Fruit fly (Drosophila melanogaster) whole organism, embryonic: ENCODE measurements around the gene CG13306.

Experiments
- B-H2 ChIP-seq: fragments of 200-800 bp; sonication (Bioruptor generic); optimal IDR thresholded peaks from 2 replicates; lab custom pipeline; 2018; ENCODE audit warnings: missing biosample characterization, mild to moderate bottlenecking, missing genetic modification characterization
- CG10959 ChIP-seq: fragments of 200-800 bp; sonication (Bioruptor generic); IDR thresholded peaks from 2 replicates; pipeline ENCODE4 v1.3.6; 2022; ENCODE audit warnings: missing biosample characterization, missing genetic modification characterization
- CG11398 ChIP-seq: fragments of 200-800 bp; sonication (Bioruptor generic); optimal IDR thresholded peaks from 2 replicates; lab custom pipeline; 2016; ENCODE audit warnings: missing biosample characterization, missing genetic modification characterization
- CG11560 ChIP-seq: fragments of 200-800 bp; sonication (Bioruptor generic); IDR thresholded peaks from 3 replicates; pipeline ENCODE4 v1.3.6; 2022; ENCODE audit warnings: missing biosample characterization, missing genetic modification characterization
- CG12299 ChIP-seq: fragments of 200-800 bp; sonication (Bioruptor generic); optimal IDR thresholded peaks from 2 replicates; lab custom pipeline; 2018; ENCODE audit warnings: missing biosample characterization, mild to moderate bottlenecking, missing genetic modification characterization
- CG13775 ChIP-seq: fragments of 200-800 bp; sonication (Bioruptor generic); optimal IDR thresholded peaks from 3 replicates; lab custom pipeline; 2017; ENCODE audit warnings: missing biosample characterization, mild to moderate bottlenecking, missing genetic modification characterization
- CG15601 ChIP-seq: fragments of 200-800 bp; sonication (Bioruptor generic); optimal IDR thresholded peaks from 3 replicates; lab custom pipeline; 2019; ENCODE audit warnings: missing biosample characterization, mild to moderate bottlenecking, missing genetic modification characterization, moderate library complexity
- CG17802 ChIP-seq: fragments of 200-800 bp; sonication (Bioruptor generic); optimal IDR thresholded peaks from 2 replicates; lab custom pipeline; 2018; ENCODE audit warnings: missing biosample characterization, mild to moderate bottlenecking, missing genetic modification characterization, moderate library complexity
- CG17912 ChIP-seq: fragments of 200-800 bp; sonication (Bioruptor generic); optimal IDR thresholded peaks from 2 replicates; lab custom pipeline; 2018; ENCODE audit warnings: missing biosample characterization, mild to moderate bottlenecking, missing genetic modification characterization
- CG18011 ChIP-seq: fragments of 200-800 bp; sonication (Bioruptor generic); optimal IDR thresholded peaks from 2 replicates; lab custom pipeline; 2017; ENCODE audit warnings: missing biosample characterization, missing genetic modification characterization, mild to moderate bottlenecking, moderate library complexity, missing genotype
- CG2712 ChIP-seq: fragments of 200-800 bp; optimal IDR thresholded peaks from 3 replicates; lab custom pipeline; 2019; ENCODE audit warnings: missing biosample characterization, mild to moderate bottlenecking, missing genetic modification characterization, moderate library complexity
- CG2875 ChIP-seq: fragments of 200-800 bp; sonication (Bioruptor generic); optimal IDR thresholded peaks from 2 replicates; lab custom pipeline; 2017; ENCODE audit warnings: missing biosample characterization, mild to moderate bottlenecking, missing genetic modification characterization, missing genetic modification reagents
- CG30020 ChIP-seq: fragments of 200-800 bp; optimal IDR thresholded peaks from 2 replicates; lab custom pipeline; 2019; ENCODE audit warnings: missing biosample characterization, mild to moderate bottlenecking, missing genetic modification characterization, moderate library complexity
- CG32772 ChIP-seq: fragments of 200-800 bp; sonication (Bioruptor generic); IDR thresholded peaks from 2 replicates; pipeline ENCODE4 v1.3.6; 2022; ENCODE audit warnings: missing biosample characterization, missing genetic modification characterization
- CG34422 ChIP-seq: fragments of 200-800 bp; sonication (Bioruptor generic); IDR thresholded peaks from 3 replicates; pipeline ENCODE4 v1.3.6; 2022; ENCODE audit warnings: missing biosample characterization, missing genetic modification characterization
- CG3726 ChIP-seq: fragments of 200-800 bp; sonication (Bioruptor generic); IDR thresholded peaks from 3 replicates; pipeline ENCODE4, ENCODE4 v1.3.6; 2022; ENCODE audit warnings: missing biosample characterization, missing genetic modification characterization
- CG6175 ChIP-seq: fragments of 200-800 bp; sonication (Bioruptor generic); IDR thresholded peaks from 3 replicates; pipeline ENCODE4 v1.3.6; 2022; ENCODE audit warnings: missing biosample characterization, missing genetic modification characterization
- CG7372 ChIP-seq: fragments of 200-800 bp; sonication (Bioruptor generic); IDR thresholded peaks from 2 replicates; pipeline ENCODE4 v1.3.6; 2022; ENCODE audit warnings: missing biosample characterization, missing genetic modification characterization
- CG7786 ChIP-seq: fragments of 200-800 bp; sonication (Bioruptor generic); optimal IDR thresholded peaks from 2 replicates; lab custom pipeline; 2016; ENCODE audit warnings: missing biosample characterization, missing genetic modification characterization
- CG8281 ChIP-seq: fragments of 200-800 bp; sonication (Bioruptor generic); optimal IDR thresholded peaks from 2 replicates; lab custom pipeline; 2018; ENCODE audit warnings: missing biosample characterization, mild to moderate bottlenecking, missing genetic modification characterization, moderate library complexity
- CkIIα-i1 ChIP-seq: fragments of 200-800 bp; sonication (Bioruptor generic); IDR thresholded peaks from 2 replicates; pipeline ENCODE4 v1.3.6; 2022; ENCODE audit warnings: missing biosample characterization, missing genetic modification characterization
- D19B ChIP-seq: fragments of 200-800 bp; sonication (Bioruptor generic); optimal IDR thresholded peaks from 2 replicates; lab custom pipeline; 2017; ENCODE audit warnings: missing biosample characterization, mild to moderate bottlenecking, missing genetic modification characterization
- Dref ChIP-seq: fragments of 200-800 bp; sonication (Bioruptor generic); IDR thresholded peaks from 2 replicates; pipeline ENCODE4 v1.3.6; 2022; ENCODE audit warnings: missing biosample characterization, missing genetic modification characterization
- Drgx ChIP-seq: fragments of 200-800 bp; sonication (Bioruptor generic); IDR thresholded peaks from 2 replicates; pipeline ENCODE4 v1.3.6; 2022; ENCODE audit warnings: missing biosample characterization, missing genetic modification characterization
- H15 ChIP-seq: fragments of 200-800 bp; sonication (Bioruptor generic); IDR thresholded peaks from 3 replicates; pipeline ENCODE4 v1.3.6; 2022; ENCODE audit warnings: missing biosample characterization, missing genetic modification characterization
- H2.0 ChIP-seq: fragments of 200-800 bp; sonication (Bioruptor generic); IDR thresholded peaks from 2 replicates; pipeline ENCODE4 v1.3.6; 2022; ENCODE audit warnings: missing biosample characterization, missing genetic modification characterization
- HLH4C ChIP-seq: fragments of 200-800 bp; sonication (Bioruptor generic); IDR thresholded peaks from 3 replicates; pipeline ENCODE4 v1.3.6; 2022; ENCODE audit warnings: missing biosample characterization, missing genetic modification characterization; ENCODE audit not compliant: partially characterized antibody
- HmgD ChIP-seq: fragments of 200-800 bp; sonication (Bioruptor generic); optimal IDR thresholded peaks from 3 replicates; lab custom pipeline; 2016; ENCODE audit warnings: missing biosample characterization, missing genetic modification characterization
- Hr51 ChIP-seq, 2 experiments: fragments of 200-800 bp; sonication (Bioruptor generic); optimal IDR thresholded peaks; 2 replicates in 1 of 2; 3 replicates in 1 of 2; lab custom pipeline; 2016 to 2018; ENCODE audit warnings: missing biosample characterization in 2 of 2, missing genetic modification characterization in 2 of 2, mild to moderate bottlenecking in 1 of 2, moderate library complexity in 1 of 2
- Hr78 ChIP-seq, 2 experiments: fragments of 200-800 bp in 1 of 2; fragments of >200 bp in 1 of 2; sonication (Bioruptor generic) in 1 of 2; optimal IDR thresholded peaks; 2 replicates each; lab custom pipeline; 2017 to 2019; ENCODE audit warnings: missing biosample characterization in 2 of 2, missing genetic modification characterization in 2 of 2, mild to moderate bottlenecking in 1 of 2, moderate library complexity in 1 of 2
- Lhr ChIP-seq: fragments of 200-800 bp; sonication (Bioruptor generic); optimal IDR thresholded peaks from 3 replicates; lab custom pipeline; 2017; ENCODE audit warnings: mild to moderate bottlenecking, missing biosample characterization, missing genetic modification reagents, missing genetic modification characterization
- Opbp ChIP-seq: fragments of 200-800 bp; sonication (Bioruptor generic); IDR thresholded peaks from 3 replicates; pipeline ENCODE4 v1.3.6; 2022; ENCODE audit warnings: missing biosample characterization, missing genetic modification characterization; ENCODE audit not compliant: partially characterized antibody
- PHDP ChIP-seq: fragments of 200-800 bp; sonication (Bioruptor generic); optimal IDR thresholded peaks from 3 replicates; lab custom pipeline; 2018; ENCODE audit warnings: missing biosample characterization, mild to moderate bottlenecking, missing genetic modification characterization, moderate library complexity
- Sox102F ChIP-seq: fragments of 200-800 bp; sonication (Bioruptor generic); optimal IDR thresholded peaks from 2 replicates; lab custom pipeline; 2018; ENCODE audit warnings: missing biosample characterization, mild to moderate bottlenecking, missing genetic modification characterization, moderate library complexity
- Spps ChIP-seq: fragments of 200-800 bp; sonication (Bioruptor generic); optimal IDR thresholded peaks from 2 replicates; lab custom pipeline; 2018; ENCODE audit warnings: missing biosample characterization, mild to moderate bottlenecking, missing genetic modification characterization
- Ssrp ChIP-seq: fragments of 200-800 bp; sonication (Bioruptor generic); optimal IDR thresholded peaks from 2 replicates; lab custom pipeline; 2018; ENCODE audit warnings: missing biosample characterization, mild to moderate bottlenecking, missing genetic modification characterization, moderate library complexity
- amos ChIP-seq: fragments of 200-800 bp; sonication (Bioruptor generic); IDR thresholded peaks from 2 replicates; pipeline ENCODE4 v1.3.6; 2022; ENCODE audit warnings: missing biosample characterization, missing genetic modification characterization; ENCODE audit not compliant: partially characterized antibody
- bab2 ChIP-seq: fragments of 200-800 bp; sonication (Bioruptor generic); optimal IDR thresholded peaks from 2 replicates; lab custom pipeline; 2016; ENCODE audit warnings: missing biosample characterization, missing genetic modification characterization
- br ChIP-seq: fragments of >200 bp; optimal IDR thresholded peaks from 2 replicates; lab custom pipeline; 2017
- cato ChIP-seq: fragments of 200-800 bp; sonication (Bioruptor generic); optimal IDR thresholded peaks from 2 replicates; lab custom pipeline; 2016; ENCODE audit warnings: missing biosample characterization, missing genetic modification characterization, borderline replicate concordance
- crp ChIP-seq, 2 experiments: fragments of 200-800 bp; sonication (Bioruptor generic); optimal IDR thresholded peaks; 2 replicates in 1 of 2; 3 replicates in 1 of 2; lab custom pipeline; 2017; ENCODE audit warnings: missing biosample characterization in 2 of 2, missing genetic modification characterization in 2 of 2, mild to moderate bottlenecking in 1 of 2, moderate library complexity in 1 of 2
- gsb ChIP-seq: fragments of 200-800 bp; sonication (Bioruptor generic); IDR thresholded peaks from 2 replicates; pipeline ENCODE4 v1.3.6; 2022; ENCODE audit warnings: missing biosample characterization, missing genetic modification characterization
- jigr1 ChIP-seq: fragments of 200-800 bp; sonication (Bioruptor generic); IDR thresholded peaks from 3 replicates; pipeline ENCODE4 v1.3.6; 2022; ENCODE audit warnings: missing biosample characterization, missing genetic modification characterization
- lab ChIP-seq: fragments of 200-800 bp; sonication (Bioruptor generic); optimal IDR thresholded peaks from 3 replicates; lab custom pipeline; 2017; ENCODE audit warnings: missing biosample characterization, missing genetic modification characterization, mild to moderate bottlenecking, moderate library complexity, missing genetic modification reagents
- maf-S ChIP-seq: fragments of 200-800 bp; sonication (Bioruptor generic); optimal IDR thresholded peaks from 2 replicates; lab custom pipeline; 2016; ENCODE audit warnings: missing biosample characterization, missing genetic modification characterization
- peb ChIP-seq: fragments of 200-800 bp; sonication (Bioruptor generic); IDR thresholded peaks from 2 replicates; pipeline ENCODE4 v1.3.6; 2022; ENCODE audit warnings: missing biosample characterization, missing genetic modification characterization
- row ChIP-seq: fragments of 200-800 bp; sonication (Bioruptor generic); IDR thresholded peaks from 3 replicates; pipeline ENCODE4 v1.3.6; 2022; ENCODE audit warnings: missing biosample characterization, missing genetic modification characterization
- sim ChIP-seq: fragments of 200-800 bp; sonication (Bioruptor generic); IDR thresholded peaks from 2 replicates; pipeline ENCODE4 v1.3.6; 2022; ENCODE audit warnings: missing biosample characterization, missing genetic modification characterization
- vfl ChIP-seq: fragments of 200-800 bp; sonication (Bioruptor generic); optimal IDR thresholded peaks from 2 replicates; lab custom pipeline; 2016; ENCODE audit warnings: missing biosample characterization, missing genetic modification characterization
- zen2 ChIP-seq: fragments of 200-800 bp; sonication (Bioruptor generic); IDR thresholded peaks from 3 replicates; pipeline ENCODE4 v1.3.6; 2022; ENCODE audit warnings: missing biosample characterization, missing genetic modification characterization; ENCODE audit not compliant: partially characterized antibody

CG13306 gene

dm6 chr3L:8721145-8721544 lies 28.4 kb downstream of the CG13306 start, which contains the start of the genes CG32022 and CG6511 (continued):
- no peak for TF ChIP-seq Opbp (GFP tag; lab: Robert Waterston, UW)
- TF ChIP-seq Spps (tag; lab: Kevin White, UChicago): peak; percentile 81
- TF ChIP-seq CG8281 (tag; lab: Kevin White, UChicago): peak; percentile 88
- peak; percentile 97 for TF ChIP-seq Hr51 (GFP tag; optimal IDR thresholded peaks at IDR 0.05; lab: Kevin White, UChicago)
- peak; percentile 97 for TF ChIP-seq CG2712 (tag; lab: Kevin White, UChicago)
- peak; percentile 98 for TF ChIP-seq CG13775
- peak; percentile 94 for TF ChIP-seq CG12299 (tag; lab: Kevin White, UChicago)
- peak; percentile 76 for TF ChIP-seq CkIIα-i1 (GFP tag; lab: Robert Waterston, UW)
- peak; percentile 86 for TF ChIP-seq CG10959
- no peak for TF ChIP-seq sim (GFP tag; lab: Robert Waterston, UW)
- no peak for TF ChIP-seq br (lab: Kevin White, UChicago)
- peak; percentile 41 for TF ChIP-seq Dref (GFP tag; lab: Robert Waterston, UW)
- peak; percentile 90; the same call in 2 of the 3 replicates for TF ChIP-seq CG3726
- peak; percentile 97 for TF ChIP-seq Ssrp (tag; lab: Kevin White, UChicago)
- TF ChIP-seq HLH4C (GFP tag; lab: Robert Waterston, UW): no peak
- TF ChIP-seq B-H2: peak; percentile 98
- peak; percentile 94 for TF ChIP-seq CG32772 (GFP tag; lab: Robert Waterston, UW)
- peak; percentile 94 for TF ChIP-seq H2.0 (GFP tag; lab: Robert Waterston, UW)
- peak; percentile 95 for TF ChIP-seq HmgD (GFP tag; lab: Kevin White, UChicago)
- TF ChIP-seq vfl (GFP tag; lab: Kevin White, UChicago): peak; percentile 97
- peak in 1 of 2 experiments; percentile 75 for TF ChIP-seq Hr78 (GFP tag; optimal IDR thresholded peaks at IDR 0.05; lab: Kevin White, UChicago)
- TF ChIP-seq CG17912 (GFP tag; lab: Kevin White, UChicago): peak; percentile 86
- TF ChIP-seq H15 (GFP tag; lab: Robert Waterston, UW): peak; percentile 95
- TF ChIP-seq CG34422 (GFP tag; lab: Robert Waterston, UW): peak; percentile 97
- peak; percentile 95 for TF ChIP-seq jigr1
- TF ChIP-seq CG30020 (tag; lab: Kevin White, UChicago): peak; percentile 86
- peak; percentile 85 for TF ChIP-seq CG17802
- peak; percentile 96 for TF ChIP-seq Drgx (GFP tag; lab: Robert Waterston, UW)
- peak; percentile 31; the same call in 1 of the 2 replicates for TF ChIP-seq amos (GFP tag; lab: Robert Waterston, UW)
- TF ChIP-seq Lhr (GFP tag; lab: Kevin White, UChicago): peak; percentile 86
- TF ChIP-seq PHDP: peak; percentile 96
- TF ChIP-seq maf-S: peak; percentile 97
- peak; percentile 95 for TF ChIP-seq D19B
- peak; percentile 94 for TF ChIP-seq CG6175 (GFP tag; lab: Robert Waterston, UW)
- TF ChIP-seq zen2: no peak
- peak; percentile 95 to 97 for TF ChIP-seq crp (GFP tag; optimal IDR thresholded peaks at IDR 0.05; lab: Kevin White, UChicago)
- peak; percentile 95 for TF ChIP-seq Sox102F (GFP tag; lab: Kevin White, UChicago)
- TF ChIP-seq gsb (GFP tag; lab: Robert Waterston, UW): peak; percentile 89
- peak; percentile 98 for TF ChIP-seq CG7786 (GFP tag; lab: Kevin White, UChicago)
- TF ChIP-seq CG18011: peak; percentile 86
- TF ChIP-seq bab2 (GFP tag; lab: Kevin White, UChicago): peak; percentile 99
- peak; percentile 93 for TF ChIP-seq CG11398 (GFP tag; lab: Kevin White, UChicago)
- peak; percentile 97 for TF ChIP-seq cato
- TF ChIP-seq lab (GFP tag; lab: Kevin White, UChicago): peak; percentile 98
- peak; percentile 99 for TF ChIP-seq row (GFP tag; lab: Robert Waterston, UW)
- TF ChIP-seq CG11560 (tag; lab: Robert Waterston, UW): peak; percentile 91
- TF ChIP-seq CG7372 (GFP tag; lab: Robert Waterston, UW): peak; percentile 96
- peak; percentile 94 for TF ChIP-seq CG15601
- TF ChIP-seq CG2875 (GFP tag; lab: Kevin White, UChicago): peak; percentile 86
- peak; percentile 93 for TF ChIP-seq peb (GFP tag; lab: Robert Waterston, UW)
